Worm (Caenorhabditis elegans) whole organism, young adult: ENCODE data around the gene EEED8.13.

Experiments
- D2030.7 ChIP-seq: fragments of 200-800 bp; sonication (Bioruptor generic); IDR thresholded peaks from 2 replicates; pipeline ENCODE4 v1.3.6; 2022; ENCODE audit warnings: missing genetic modification reagents, missing genetic modification characterization, missing compliant biosample characterization
- F22D6.2 ChIP-seq: sonication (generic microtip); optimal IDR thresholded peaks from 2 replicates; lab custom pipeline; 2016; ENCODE audit warnings: mild to moderate bottlenecking, missing genetic modification characterization, missing compliant biosample characterization
- F49E8.2 ChIP-seq: sonication (generic microtip); optimal IDR thresholded peaks from 3 replicates; lab custom pipeline; 2017; ENCODE audit warnings: missing genetic modification characterization, mild to moderate bottlenecking, missing compliant biosample characterization, antibody characterized with exemption, moderate library complexity; ENCODE audit not compliant: insufficient read depth
- F52B5.7 ChIP-seq: sonication (generic microtip); optimal IDR thresholded peaks from 2 replicates; lab custom pipeline; 2016; ENCODE audit warnings: mild to moderate bottlenecking, missing genetic modification characterization, missing compliant biosample characterization
- F57A8.1 ChIP-seq: fragments of 200-800 bp; sonication (Bioruptor generic); optimal IDR thresholded peaks from 2 replicates; lab custom pipeline; 2018; ENCODE audit warnings: mild to moderate bottlenecking, missing genetic modification characterization, moderate library complexity, missing compliant biosample characterization
- F57C9.4 ChIP-seq: sonication (generic microtip); optimal IDR thresholded peaks from 2 replicates; lab custom pipeline; 2017; ENCODE audit warnings: mild to moderate bottlenecking, missing genetic modification characterization, missing compliant biosample characterization
- K11D2.4 ChIP-seq: fragments of 200-800 bp; sonication (Bioruptor generic); IDR thresholded peaks from 2 replicates; pipeline ENCODE4 v1.3.6; 2022; ENCODE audit warnings: missing genetic modification reagents, missing genetic modification characterization, missing compliant biosample characterization
- T07F8.4 ChIP-seq: sonication (generic microtip); optimal IDR thresholded peaks from 2 replicates; lab custom pipeline; 2016; ENCODE audit warnings: mild to moderate bottlenecking, missing genetic modification characterization, moderate library complexity, missing compliant biosample characterization
- Y53G8AR.9 ChIP-seq: fragments of 200-800 bp; sonication (Bioruptor generic); conservative IDR thresholded peaks from 2 replicates; pipeline ENCODE4 v1.3.6; 2022; ENCODE audit warnings: missing genetic modification reagents, missing genetic modification characterization, missing compliant biosample characterization
- Y56A3A.18 ChIP-seq: fragments of 200-800 bp; sonication (Bioruptor generic); IDR thresholded peaks from 2 replicates; pipeline ENCODE4 v1.3.6; 2022; ENCODE audit warnings: missing genetic modification reagents, missing genetic modification characterization, missing compliant biosample characterization
- Y67H2A.10 ChIP-seq: fragments of 200-800 bp; sonication (Bioruptor generic); conservative IDR thresholded peaks from 2 replicates; pipeline ENCODE4 v1.3.6; 2022; ENCODE audit warnings: missing genetic modification reagents, missing genetic modification characterization, missing compliant biosample characterization
- ama-1 ChIP-seq, 3 experiments: fragments of 150-350 bp in 1 of 3; sonication (generic microtip) in 2 of 3; optimal IDR thresholded peaks; 2 replicates each; lab custom pipeline; 2014 to 2018; ENCODE audit warnings: missing biosample characterization in 2 of 3, missing genetic modification characterization in 2 of 3, missing genetic modification reagents in 2 of 3
- atf-7 ChIP-seq: sonication (generic microtip); optimal IDR thresholded peaks from 2 replicates; lab custom pipeline; 2017; ENCODE audit warnings: mild to moderate bottlenecking, missing genetic modification characterization, missing compliant biosample characterization
- attf-6 ChIP-seq: fragments of 200-800 bp; sonication (Bioruptor generic); IDR thresholded peaks from 2 replicates; pipeline ENCODE4 v1.3.6; 2022; ENCODE audit warnings: missing genetic modification reagents, missing genetic modification characterization, missing compliant biosample characterization
- cebp-1 ChIP-seq, 2 experiments: fragments of 200-800 bp in 1 of 2; sonication (Bioruptor generic) in 1 of 2; sonication (generic microtip) in 1 of 2; IDR thresholded peaks in 1 of 2; optimal IDR thresholded peaks in 1 of 2; 2 replicates each; pipeline versions ENCODE4 v1.3.6 to Lab custom; 2017 to 2022; ENCODE audit warnings: missing compliant biosample characterization in 2 of 2, missing genetic modification characterization in 2 of 2, mild to moderate bottlenecking in 1 of 2, missing genetic modification reagents in 1 of 2, moderate library complexity in 1 of 2
- cebp-2 ChIP-seq: fragments of 200-800 bp; sonication (Bioruptor generic); IDR thresholded peaks from 2 replicates; pipeline ENCODE4 v1.3.6; 2022; ENCODE audit warnings: missing genetic modification characterization, missing compliant biosample characterization
- chd-7 ChIP-seq: sonication (generic microtip); optimal IDR thresholded peaks from 2 replicates; lab custom pipeline; 2016; ENCODE audit warnings: mild to moderate bottlenecking, missing genetic modification characterization, moderate library complexity, missing compliant biosample characterization
- egrh-3 ChIP-seq: fragments of 200-800 bp; sonication (Bioruptor generic); IDR thresholded peaks from 2 replicates; pipeline ENCODE4 v1.3.6; 2022; ENCODE audit warnings: missing genetic modification reagents, missing genetic modification characterization, missing compliant biosample characterization
- fkh-3 ChIP-seq: sonication (generic microtip); optimal IDR thresholded peaks from 2 replicates; lab custom pipeline; 2016; ENCODE audit warnings: mild to moderate bottlenecking, missing genetic modification characterization, missing compliant biosample characterization
- gei-17 ChIP-seq: fragments of 200-800 bp; sonication (Bioruptor generic); optimal IDR thresholded peaks from 2 replicates; lab custom pipeline; 2018; ENCODE audit warnings: mild to moderate bottlenecking, missing genetic modification characterization, missing compliant biosample characterization
- him-1 ChIP-seq: sonication (generic microtip); optimal IDR thresholded peaks from 2 replicates; lab custom pipeline; 2016; ENCODE audit warnings: missing genotype, missing genetic modification reagents, missing genetic modification characterization, missing compliant biosample characterization
- hmg-1.2 ChIP-seq: fragments of 200-800 bp; sonication (Bioruptor generic); IDR thresholded peaks from 2 replicates; pipeline ENCODE4 v1.3.6; 2022; ENCODE audit warnings: missing genetic modification reagents, missing genetic modification characterization, missing compliant biosample characterization
- hmg-20 ChIP-seq: fragments of 200-800 bp; sonication (Bioruptor generic); IDR thresholded peaks from 2 replicates; pipeline ENCODE4 v1.3.6; 2022; ENCODE audit warnings: missing genetic modification reagents, missing genetic modification characterization, missing compliant biosample characterization
- hsf-1 ChIP-seq: fragments of 200-800 bp; sonication (Bioruptor generic); IDR thresholded peaks from 2 replicates; pipeline ENCODE4 v1.3.6; 2022; ENCODE audit warnings: missing genetic modification reagents, missing genetic modification characterization, missing compliant biosample characterization
- let-607 ChIP-seq, 2 experiments: fragments of 200-800 bp in 1 of 2; sonication (Bioruptor generic) in 1 of 2; sonication (generic microtip) in 1 of 2; optimal IDR thresholded peaks; 2 replicates each; lab custom pipeline; 2016 to 2018; ENCODE audit warnings: mild to moderate bottlenecking in 2 of 2, missing compliant biosample characterization in 2 of 2, missing genetic modification characterization in 2 of 2, moderate library complexity in 2 of 2, missing genotype in 1 of 2
- lin-26 ChIP-seq: fragments of 200-800 bp; sonication (Bioruptor generic); IDR thresholded peaks from 2 replicates; pipeline ENCODE4 v1.3.6; 2022; ENCODE audit warnings: missing genetic modification reagents, missing genetic modification characterization, missing compliant biosample characterization
- lin-35 ChIP-seq, 3 experiments: fragments of 150-350 bp in 2 of 3; sonication (generic microtip) in 1 of 3; optimal IDR thresholded peaks; 2 replicates each; lab custom pipeline; 2014 to 2018; ENCODE audit warnings: missing biosample characterization in 3 of 3, missing genetic modification characterization in 3 of 3, missing genetic modification reagents in 3 of 3
- lsy-27 ChIP-seq: sonication (generic microtip); optimal IDR thresholded peaks from 2 replicates; lab custom pipeline; 2017; ENCODE audit warnings: missing genetic modification characterization, mild to moderate bottlenecking, missing compliant biosample characterization, antibody characterized with exemption, missing genotype, borderline replicate concordance; ENCODE audit not compliant: insufficient read depth
- madf-3 ChIP-seq: fragments of 200-800 bp; sonication (Bioruptor generic); IDR thresholded peaks from 2 replicates; pipeline ENCODE4 v1.3.6; 2022; ENCODE audit warnings: missing genetic modification reagents, missing genetic modification characterization, missing compliant biosample characterization
- mes-4 ChIP-seq: sonication (generic microtip); optimal IDR thresholded peaks from 2 replicates; lab custom pipeline; 2016; ENCODE audit warnings: missing genotype, missing genetic modification characterization, missing compliant biosample characterization
- nhr-179 ChIP-seq: sonication (generic microtip); optimal IDR thresholded peaks from 2 replicates; lab custom pipeline; 2016; ENCODE audit warnings: mild to moderate bottlenecking, missing genetic modification characterization, missing compliant biosample characterization
- nhr-27 ChIP-seq: fragments of 200-800 bp; sonication (Bioruptor generic); optimal IDR thresholded peaks from 2 replicates; lab custom pipeline; 2018; ENCODE audit warnings: mild to moderate bottlenecking, missing genetic modification characterization, moderate library complexity, missing compliant biosample characterization
- pbrm-1 ChIP-seq: fragments of 200-800 bp; sonication (Bioruptor generic); IDR thresholded peaks from 2 replicates; pipeline ENCODE4 v1.3.6; 2022; ENCODE audit warnings: missing genetic modification reagents, missing genetic modification characterization, missing compliant biosample characterization
- repo-1 ChIP-seq: sonication (generic microtip); optimal IDR thresholded peaks from 2 replicates; lab custom pipeline; 2017; ENCODE audit warnings: mild to moderate bottlenecking, missing genetic modification characterization, missing compliant biosample characterization
- snpc-4 ChIP-seq, 5 experiments: fragments of 150-350 bp in 1 of 5; sonication (generic microtip) in 4 of 5; optimal IDR thresholded peaks; 2 replicates each; lab custom pipeline; 2014 to 2018; ENCODE audit warnings: missing genetic modification characterization in 5 of 5, missing biosample characterization in 3 of 5, antibody characterized with exemption in 2 of 5, mild to moderate bottlenecking in 2 of 5, missing compliant biosample characterization in 2 of 5, missing genotype in 2 of 5, moderate library complexity in 2 of 5, missing genetic modification reagents in 1 of 5
- ztf-25 ChIP-seq: fragments of 200-800 bp; sonication (Bioruptor generic); IDR thresholded peaks from 2 replicates; pipeline ENCODE4 v1.3.6; 2022; ENCODE audit warnings: missing genetic modification reagents, missing genetic modification characterization, missing compliant biosample characterization
- ztf-28 ChIP-seq: fragments of 200-800 bp; sonication (Bioruptor generic); IDR thresholded peaks from 2 replicates; pipeline ENCODE4 v1.3.6; 2022; ENCODE audit warnings: missing genetic modification reagents, missing genetic modification characterization, missing compliant biosample characterization

The EEED8.13 gene

DNA sequence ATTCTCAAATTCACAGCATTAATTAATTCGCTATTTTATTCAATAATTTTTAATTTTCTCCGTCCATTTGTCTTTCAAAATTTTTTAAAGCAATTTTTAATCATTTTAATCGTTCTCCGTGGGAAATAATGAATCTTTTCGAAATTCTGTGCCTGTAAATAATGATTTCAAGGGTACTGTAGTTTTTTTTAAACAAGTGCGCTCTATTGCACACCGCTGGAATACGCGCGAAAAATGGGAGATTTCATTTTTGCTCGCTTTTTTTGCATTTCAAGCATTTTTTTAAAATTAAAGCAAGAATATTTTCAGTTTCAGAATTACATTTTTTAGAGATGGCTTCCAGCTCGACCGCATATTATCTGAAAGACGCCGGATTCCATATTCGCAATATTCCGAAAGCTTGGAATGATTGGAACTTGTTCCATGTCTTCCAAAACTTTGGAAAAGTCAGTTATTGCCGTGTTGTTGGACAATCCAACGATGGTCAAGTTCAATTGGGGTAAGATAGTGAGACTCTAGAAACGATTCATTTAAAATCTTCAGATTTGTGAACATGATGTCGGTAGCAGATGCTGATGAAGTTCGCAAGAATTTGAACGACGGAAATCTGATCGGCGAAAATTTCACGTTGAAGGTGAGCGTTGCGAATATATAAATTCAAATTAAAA, 8.7 kb upstream of the EEED8.13 start, which contains the start of gene tofu-6 (continued):
- TF ChIP-seq T07F8.4 (tag; lab: Kevin White, UChicago) (no peak), nhr-179 (tag; lab: Kevin White, UChicago) (no peak), F52B5.7 (tag; lab: Kevin White, UChicago) (no peak), Y56A3A.18 (GFP tag; lab: Robert Waterston, UW) (no peak), lin-35 (GFP tag; optimal IDR thresholded peaks at IDR 0.05; lab: Kevin White, UChicago) (peak in 1 of 3 experiments; percentile 73), ztf-28 (no peak), lin-26 (GFP tag; lab: Robert Waterston, UW) (no peak), egrh-3 (GFP tag; lab: Robert Waterston, UW) (no peak), D2030.7 (GFP tag; lab: Robert Waterston, UW) (peak; percentile 87), F57C9.4 (tag; lab: Kevin White, UChicago) (no peak), mes-4 (tag; lab: Kevin White, UChicago) (no peak), lsy-27 (tag; lab: Kevin White, UChicago) (no peak), nhr-27 (tag; lab: Kevin White, UChicago) (no peak), K11D2.4 (GFP tag; lab: Robert Waterston, UW) (no peak)

DNA sequence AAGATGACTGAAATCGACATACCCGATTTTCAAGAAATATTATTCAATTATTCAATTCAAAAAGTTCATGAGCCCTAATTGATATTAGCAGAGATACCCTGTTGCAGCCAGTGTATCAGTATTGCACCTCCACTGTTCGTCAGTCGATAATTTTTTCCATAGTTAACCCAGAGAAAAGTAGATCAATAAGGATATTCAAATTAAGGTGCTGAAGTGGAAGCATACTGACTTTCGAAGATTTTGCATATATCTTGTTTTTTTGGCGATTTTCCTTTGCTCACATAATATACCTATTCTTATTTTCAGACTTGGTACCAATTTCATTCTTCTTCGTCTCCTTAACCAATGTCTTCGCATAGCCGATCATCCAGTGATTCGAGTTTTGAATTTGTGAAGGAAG, 6.6 kb upstream of the EEED8.13 start, which contains the start of gene EEED8.15:
TSS of gene EEED8.15 (plus strand) at position 301 of the 400 bp plus-strand sequence.
- TF ChIP-seq cebp-2 (GFP tag; lab: Robert Waterston, UW) (no peak), hmg-1.2 (GFP tag; lab: Robert Waterston, UW) (no peak), Y53G8AR.9 (GFP tag; lab: Robert Waterston, UW) (no peak), madf-3 (GFP tag; lab: Robert Waterston, UW) (no peak), atf-7 (tag; lab: Kevin White, UChicago) (no peak), Y67H2A.10 (GFP tag; lab: Robert Waterston, UW) (no peak), him-1 (tag; lab: Kevin White, UChicago) (no peak), ama-1 (optimal IDR thresholded peaks at IDR 0.05; lab: Kevin White, UChicago) (no peak), ama-1 (GFP tag; optimal IDR thresholded peaks at IDR 0.05; lab: Kevin White, UChicago) (no peak), hmg-20 (GFP tag; lab: Robert Waterston, UW) (no peak)

DNA sequence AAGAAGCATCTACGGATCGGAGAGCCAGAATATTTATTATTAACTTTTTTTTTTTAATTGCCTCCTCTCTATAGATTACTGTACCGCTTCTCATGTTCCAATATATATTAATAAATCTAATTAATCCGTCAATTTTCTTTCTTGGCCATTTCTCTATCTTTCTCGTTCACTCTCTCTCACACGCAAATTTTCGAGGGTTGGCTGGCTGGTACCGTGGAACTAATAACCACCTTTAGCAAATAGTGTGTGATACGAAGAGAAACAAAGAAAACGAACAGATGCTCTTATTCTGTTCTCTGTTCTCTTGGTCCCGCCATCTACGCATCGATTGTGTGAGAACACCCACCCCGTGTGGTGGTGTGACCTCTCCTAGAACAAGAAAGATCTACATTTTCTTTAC, 6.0 kb upstream of the EEED8.13 start:
- TF ChIP-seq fkh-3 (tag; lab: Kevin White, UChicago): no peak
- no peak for TF ChIP-seq let-607 (tag; optimal IDR thresholded peaks at IDR 0.05; lab: Kevin White, UChicago)
- TF ChIP-seq snpc-4 (GFP tag; optimal IDR thresholded peaks at IDR 0.05; lab: Kevin White, UChicago): no peak
- no peak for TF ChIP-seq snpc-4 (tag; optimal IDR thresholded peaks at IDR 0.05; lab: Kevin White, UChicago)
- TF ChIP-seq mes-4 (tag; lab: Kevin White, UChicago): no peak
- TF ChIP-seq hmg-20 (GFP tag; lab: Robert Waterston, UW): no peak
- no peak for TF ChIP-seq hsf-1
- no peak for TF ChIP-seq T07F8.4 (tag; lab: Kevin White, UChicago)
- no peak for TF ChIP-seq ztf-25 (GFP tag; lab: Robert Waterston, UW)
- TF ChIP-seq gei-17 (GFP tag; lab: Kevin White, UChicago): no peak
- TF ChIP-seq repo-1: no peak
- TF ChIP-seq F57A8.1 (GFP tag; lab: Kevin White, UChicago): no peak
- TF ChIP-seq attf-6 (GFP tag; lab: Robert Waterston, UW): no peak
- TF ChIP-seq pbrm-1 (GFP tag; lab: Robert Waterston, UW): no peak
- no peak for TF ChIP-seq lin-26 (GFP tag; lab: Robert Waterston, UW)
- no peak for TF ChIP-seq F49E8.2
- TF ChIP-seq chd-7 (tag; lab: Kevin White, UChicago): no peak
- no peak for TF ChIP-seq cebp-1 (GFP tag; IDR thresholded peaks at IDR 0.05; lab: Robert Waterston, UW)
- TF ChIP-seq cebp-1 (tag; optimal IDR thresholded peaks at IDR 0.05; lab: Kevin White, UChicago): no peak
- no peak for TF ChIP-seq F22D6.2
